Worm (Caenorhabditis elegans) whole organism, midembryonic: Measurements from ENCODE around the gene raga-1.

Experiments used
- flt-1 ChIP-seq: fragments of 200-800 bp; sonication (Bioruptor generic); IDR thresholded peaks from 2 replicates; pipeline ENCODE4 v1.3.6; 2022; ENCODE audit warnings: missing genetic modification characterization, missing compliant biosample characterization
- ztf-23 ChIP-seq: fragments of 200-800 bp; sonication (Bioruptor generic); IDR thresholded peaks from 2 replicates; pipeline ENCODE4 v1.3.6; 2022; ENCODE audit warnings: missing genetic modification reagents, missing genetic modification characterization, missing compliant biosample characterization
- ztf-29 ChIP-seq: fragments of 200-800 bp; sonication (Bioruptor generic); IDR thresholded peaks from 2 replicates; pipeline ENCODE4 v1.3.6; 2022; ENCODE audit warnings: missing genetic modification reagents, missing genetic modification characterization, missing compliant biosample characterization

DNA sequence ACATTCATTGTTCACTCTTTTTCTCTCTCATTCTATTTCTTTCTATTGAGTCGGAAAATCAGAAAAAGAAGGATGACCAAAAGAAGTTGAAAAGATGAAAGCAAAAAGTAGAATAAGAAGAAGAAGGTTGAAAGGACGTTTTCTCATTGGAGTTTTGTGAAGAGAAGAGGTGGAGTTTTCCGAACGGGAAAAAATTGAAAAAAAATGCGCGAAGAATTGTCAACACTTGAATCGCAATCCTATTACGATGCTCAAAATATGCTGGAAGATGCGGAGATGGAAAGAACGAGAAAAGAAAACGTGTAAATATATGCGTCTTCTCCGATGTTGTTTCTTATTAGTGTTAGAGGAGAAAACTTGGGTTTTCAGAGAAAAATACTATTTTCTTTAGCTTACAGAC, 32.2 kb downstream of the raga-1 start:
- no peak for TF ChIP-seq ztf-23 (GFP tag; lab: Robert Waterston, UW)
- no peak for TF ChIP-seq ztf-29
- no peak for TF ChIP-seq flt-1 (GFP tag; lab: Robert Waterston, UW)
